Worm (Caenorhabditis elegans) whole organism, mixed stage, embryonic: Measurements from ENCODE around the gene arrd-23.

Source experiments
- ces-1 ChIP-seq: fragments of 150-350 bp; optimal IDR thresholded peaks from 2 replicates; lab custom pipeline; 2014; ENCODE audit warnings: missing biosample characterization, missing genetic modification reagents, missing genetic modification characterization
- elt-1 ChIP-seq: sonication (generic microtip); optimal IDR thresholded peaks from 2 replicates; lab custom pipeline; 2017; ENCODE audit warnings: missing genetic modification characterization, mild to moderate bottlenecking, missing compliant biosample characterization, antibody characterized with exemption, moderate library complexity, borderline replicate concordance; ENCODE audit not compliant: insufficient read depth
- elt-3 ChIP-seq: fragments of 150-350 bp; optimal IDR thresholded peaks from 2 replicates; lab custom pipeline; 2014; ENCODE audit warnings: missing biosample characterization, missing genetic modification characterization
- ham-2 ChIP-seq: fragments of 200-800 bp; sonication (Bioruptor generic); optimal IDR thresholded peaks from 2 replicates; lab custom pipeline; 2018; ENCODE audit warnings: mild to moderate bottlenecking, missing genetic modification characterization, missing compliant biosample characterization
- lin-13 ChIP-seq: fragments of 150-350 bp; optimal IDR thresholded peaks from 2 replicates; lab custom pipeline; 2014; ENCODE audit warnings: missing biosample characterization, missing genetic modification characterization
- lin-32 ChIP-seq: fragments of 200-800 bp; sonication (Bioruptor generic); optimal IDR thresholded peaks from 2 replicates; lab custom pipeline; 2018; ENCODE audit warnings: mild to moderate bottlenecking, missing genetic modification characterization, missing compliant biosample characterization
- nhr-237 ChIP-seq: fragments of 150-350 bp; optimal IDR thresholded peaks from 2 replicates; lab custom pipeline; 2014; ENCODE audit warnings: missing biosample characterization, missing genetic modification characterization
- nhr-28 ChIP-seq: fragments of 150-350 bp; optimal IDR thresholded peaks from 2 replicates; lab custom pipeline; 2014; ENCODE audit warnings: missing biosample characterization, missing genetic modification characterization
- ztf-11 ChIP-seq: fragments of 150-350 bp; optimal IDR thresholded peaks from 2 replicates; lab custom pipeline; 2014; ENCODE audit warnings: missing biosample characterization, missing genetic modification characterization

ce11 chrX:4885651-4886050 is at the start of gene arrd-23:
- TF ChIP-seq nhr-28 (tag; lab: Kevin White, UChicago): no peak
- TF ChIP-seq ztf-11 (tag; lab: Kevin White, UChicago): no peak
- TF ChIP-seq elt-1 (tag; lab: Kevin White, UChicago): no peak
- no peak for TF ChIP-seq ham-2 (GFP tag; lab: Kevin White, UChicago)
- no peak for TF ChIP-seq lin-32 (GFP tag; lab: Kevin White, UChicago)
- TF ChIP-seq ces-1 (GFP tag; lab: Kevin White, UChicago): no peak
- TF ChIP-seq lin-13 (tag; lab: Kevin White, UChicago): no peak
- TF ChIP-seq elt-3 (tag; lab: Kevin White, UChicago): no peak
- no peak for TF ChIP-seq nhr-237 (tag; lab: Kevin White, UChicago)
